Fruit fly (Drosophila melanogaster) whole organism, embryonic: ENCODE data around the gene Glos.
A peak's percentile ranks its signal among the peaks of the same experiment; 100 is the strongest.

Source experiments
- Aef1 ChIP-seq: fragments of 200-800 bp; sonication (Bioruptor generic); IDR thresholded peaks from 3 replicates; pipeline ENCODE4 v1.3.6; 2022; ENCODE audit warnings: missing biosample characterization, missing genetic modification characterization
- Blimp-1 ChIP-seq: fragments of 200-800 bp; sonication (Bioruptor generic); optimal IDR thresholded peaks from 3 replicates; lab custom pipeline; 2018; ENCODE audit warnings: missing biosample characterization, missing genetic modification characterization, mild to moderate bottlenecking, moderate library complexity, missing genetic modification reagents
- CG10543 ChIP-seq: fragments of 200-800 bp; sonication (Bioruptor generic); optimal IDR thresholded peaks from 3 replicates; lab custom pipeline; 2017; ENCODE audit warnings: missing biosample characterization, mild to moderate bottlenecking, missing genetic modification characterization, moderate library complexity
- CG11504 ChIP-seq: fragments of 200-800 bp; sonication (Bioruptor generic); optimal IDR thresholded peaks from 3 replicates; lab custom pipeline; 2019; ENCODE audit warnings: missing biosample characterization, mild to moderate bottlenecking, missing genetic modification characterization, moderate library complexity
- CG11560 ChIP-seq: fragments of 200-800 bp; sonication (Bioruptor generic); IDR thresholded peaks from 3 replicates; pipeline ENCODE4 v1.3.6; 2022; ENCODE audit warnings: missing biosample characterization, missing genetic modification characterization
- CG11723 ChIP-seq: fragments of 200-800 bp; sonication (Bioruptor generic); optimal IDR thresholded peaks from 2 replicates; lab custom pipeline; 2017; ENCODE audit warnings: missing biosample characterization, mild to moderate bottlenecking, missing genetic modification characterization
- CG15073 ChIP-seq: fragments of 200-800 bp; sonication (Bioruptor generic); optimal IDR thresholded peaks from 2 replicates; lab custom pipeline; 2016; ENCODE audit warnings: missing biosample characterization, missing genetic modification characterization
- CG15479 ChIP-seq: fragments of 200-800 bp; sonication (Bioruptor generic); optimal IDR thresholded peaks from 3 replicates; lab custom pipeline; 2019; ENCODE audit warnings: missing biosample characterization, mild to moderate bottlenecking, missing genetic modification characterization, moderate library complexity
- CG1647 ChIP-seq: fragments of 200-800 bp; sonication (Bioruptor generic); optimal IDR thresholded peaks from 3 replicates; lab custom pipeline; 2016; ENCODE audit warnings: missing biosample characterization, missing genetic modification characterization
- CG17361 ChIP-seq: fragments of 200-800 bp; sonication (Bioruptor generic); IDR thresholded peaks from 3 replicates; pipeline ENCODE4 v1.3.6; 2022; ENCODE audit warnings: missing biosample characterization, missing genetic modification characterization
- CG1792 ChIP-seq: fragments of 200-800 bp; sonication (Bioruptor generic); optimal IDR thresholded peaks from 2 replicates; lab custom pipeline; 2016; ENCODE audit warnings: missing biosample characterization, missing genetic modification characterization
- CG18476 ChIP-seq: fragments of 200-800 bp; sonication (Bioruptor generic); optimal IDR thresholded peaks from 2 replicates; lab custom pipeline; 2016; ENCODE audit warnings: missing biosample characterization, mild to moderate bottlenecking, missing genetic modification characterization
- CG18764 ChIP-seq: fragments of 200-800 bp; sonication (Bioruptor generic); optimal IDR thresholded peaks from 3 replicates; lab custom pipeline; 2016; ENCODE audit warnings: missing biosample characterization, missing genetic modification characterization
- CG2875 ChIP-seq: fragments of 200-800 bp; sonication (Bioruptor generic); optimal IDR thresholded peaks from 2 replicates; lab custom pipeline; 2017; ENCODE audit warnings: missing biosample characterization, mild to moderate bottlenecking, missing genetic modification characterization, missing genetic modification reagents
- CG34422 ChIP-seq: fragments of 200-800 bp; sonication (Bioruptor generic); IDR thresholded peaks from 3 replicates; pipeline ENCODE4 v1.3.6; 2022; ENCODE audit warnings: missing biosample characterization, missing genetic modification characterization
- CG4360 ChIP-seq: fragments of 200-800 bp; sonication (Bioruptor generic); IDR thresholded peaks from 2 replicates; pipeline ENCODE4 v1.3.6; 2022; ENCODE audit warnings: missing biosample characterization, missing genetic modification characterization
- CG4424 ChIP-seq: fragments of 200-800 bp; sonication (Bioruptor generic); optimal IDR thresholded peaks from 3 replicates; lab custom pipeline; 2016; ENCODE audit warnings: missing biosample characterization, missing genetic modification characterization
- CG6791 ChIP-seq: fragments of 200-800 bp; sonication (Bioruptor generic); IDR thresholded peaks from 3 replicates; pipeline ENCODE4 v1.3.6; 2022; ENCODE audit warnings: missing biosample characterization, missing genetic modification characterization; ENCODE audit not compliant: partially characterized antibody
- CG7839 ChIP-seq: fragments of 200-800 bp; sonication (Bioruptor generic); optimal IDR thresholded peaks from 3 replicates; lab custom pipeline; 2018; ENCODE audit warnings: missing biosample characterization, mild to moderate bottlenecking, missing genetic modification characterization, moderate library complexity
- CG7987 ChIP-seq: fragments of 200-800 bp; sonication (Bioruptor generic); optimal IDR thresholded peaks from 2 replicates; lab custom pipeline; 2018; ENCODE audit warnings: missing biosample characterization, mild to moderate bottlenecking, missing genetic modification characterization, moderate library complexity
- CG8478 ChIP-seq: fragments of >200 bp; optimal IDR thresholded peaks from 2 replicates; lab custom pipeline; 2018
- CG9437 ChIP-seq: fragments of 200-800 bp; sonication (Bioruptor generic); optimal IDR thresholded peaks from 2 replicates; lab custom pipeline; 2018; ENCODE audit warnings: missing biosample characterization, mild to moderate bottlenecking, missing genetic modification characterization
- Dip3 ChIP-seq: fragments of 200-800 bp; sonication (Bioruptor generic); optimal IDR thresholded peaks from 3 replicates; lab custom pipeline; 2016; ENCODE audit warnings: missing biosample characterization, missing genetic modification characterization
- Elba2 ChIP-seq: fragments of 200-800 bp; sonication (Bioruptor generic); optimal IDR thresholded peaks from 3 replicates; lab custom pipeline; 2016; ENCODE audit warnings: missing biosample characterization, missing genetic modification characterization
- H2.0 ChIP-seq: fragments of 200-800 bp; sonication (Bioruptor generic); IDR thresholded peaks from 2 replicates; pipeline ENCODE4 v1.3.6; 2022; ENCODE audit warnings: missing biosample characterization, missing genetic modification characterization
- Hand ChIP-seq: fragments of 200-800 bp; sonication (Bioruptor generic); optimal IDR thresholded peaks from 2 replicates; lab custom pipeline; 2017; ENCODE audit warnings: mild to moderate bottlenecking, missing biosample characterization, missing genetic modification reagents, missing genetic modification characterization
- Jarid2 ChIP-seq: fragments of 200-800 bp; sonication (Bioruptor generic); optimal IDR thresholded peaks from 3 replicates; lab custom pipeline; 2017; ENCODE audit warnings: mild to moderate bottlenecking, missing biosample characterization, missing genetic modification reagents, missing genetic modification characterization
- Lim3 ChIP-seq: fragments of 200-800 bp; sonication (Bioruptor generic); IDR thresholded peaks from 2 replicates; pipeline ENCODE4 v1.3.6; 2022; ENCODE audit warnings: missing biosample characterization, missing genetic modification characterization
- MBD-R2 ChIP-seq: fragments of 200-800 bp; sonication (Bioruptor generic); IDR thresholded peaks from 2 replicates; pipeline ENCODE4 v1.3.6; 2022; ENCODE audit warnings: missing biosample characterization, missing genetic modification characterization
- MESR4 ChIP-seq: fragments of 200-800 bp; sonication (Bioruptor generic); optimal IDR thresholded peaks from 2 replicates; lab custom pipeline; 2018; ENCODE audit warnings: missing biosample characterization, mild to moderate bottlenecking, missing genetic modification characterization, moderate library complexity
- Opbp ChIP-seq: fragments of 200-800 bp; sonication (Bioruptor generic); IDR thresholded peaks from 3 replicates; pipeline ENCODE4 v1.3.6; 2022; ENCODE audit warnings: missing biosample characterization, missing genetic modification characterization; ENCODE audit not compliant: partially characterized antibody
- Sin3A ChIP-seq: fragments of >200 bp; optimal IDR thresholded peaks from 2 replicates; lab custom pipeline; 2018
- cas ChIP-seq: fragments of 200-800 bp; sonication (Bioruptor generic); IDR thresholded peaks from 2 replicates; pipeline ENCODE4 v1.3.6; 2022; ENCODE audit warnings: missing biosample characterization, missing genetic modification characterization
- dmrt99B ChIP-seq: fragments of 200-800 bp; sonication (Bioruptor generic); optimal IDR thresholded peaks from 2 replicates; lab custom pipeline; 2018; ENCODE audit warnings: missing biosample characterization, mild to moderate bottlenecking, missing genetic modification characterization, moderate library complexity
- dysf ChIP-seq: fragments of 200-800 bp; sonication (Bioruptor generic); IDR thresholded peaks from 3 replicates; pipeline ENCODE4 v1.3.6; 2022; ENCODE audit warnings: missing biosample characterization, missing genetic modification characterization
- emc ChIP-seq: fragments of 200-800 bp; sonication (Bioruptor generic); optimal IDR thresholded peaks from 2 replicates; lab custom pipeline; 2016; ENCODE audit warnings: missing biosample characterization, missing genetic modification characterization
- hkb ChIP-seq, 2 experiments: fragments of 200-800 bp in 1 of 2; fragments of >200 bp in 1 of 2; sonication (Bioruptor generic) in 1 of 2; IDR thresholded peaks in 1 of 2; optimal IDR thresholded peaks in 1 of 2; 2 replicates each; pipeline versions ENCODE4 v1.3.6 to Lab custom; 2017 to 2022; ENCODE audit warnings: missing biosample characterization in 1 of 2, missing genetic modification characterization in 1 of 2
- knrl ChIP-seq: fragments of 200-800 bp; sonication (Bioruptor generic); IDR thresholded peaks from 3 replicates; pipeline ENCODE4 v1.3.6; 2022; ENCODE audit warnings: missing biosample characterization, missing genetic modification characterization; ENCODE audit not compliant: partially characterized antibody
- mam ChIP-seq: fragments of 200-800 bp; sonication (Bioruptor generic); optimal IDR thresholded peaks from 3 replicates; lab custom pipeline; 2016; ENCODE audit warnings: missing biosample characterization, missing genetic modification characterization
- mld ChIP-seq: fragments of 200-800 bp; sonication (Bioruptor generic); IDR thresholded peaks from 3 replicates; pipeline ENCODE4 v1.3.6; 2022; ENCODE audit warnings: missing biosample characterization, missing genetic modification characterization; ENCODE audit not compliant: partially characterized antibody
- pfk ChIP-seq: fragments of 200-800 bp; sonication (Bioruptor generic); optimal IDR thresholded peaks from 2 replicates; lab custom pipeline; 2018; ENCODE audit warnings: missing biosample characterization, mild to moderate bottlenecking, missing genetic modification characterization, moderate library complexity
- salm ChIP-seq: fragments of 200-800 bp; sonication (Bioruptor generic); optimal IDR thresholded peaks from 2 replicates; lab custom pipeline; 2018; ENCODE audit warnings: missing biosample characterization, mild to moderate bottlenecking, missing genetic modification characterization
- sd ChIP-seq: fragments of 200-800 bp; sonication (Bioruptor generic); optimal IDR thresholded peaks from 3 replicates; lab custom pipeline; 2018; ENCODE audit warnings: missing biosample characterization, mild to moderate bottlenecking, missing genetic modification characterization, moderate library complexity
- seq ChIP-seq: fragments of 200-800 bp; sonication (Bioruptor generic); IDR thresholded peaks from 2 replicates; pipeline ENCODE4 v1.3.6; 2022; ENCODE audit warnings: missing biosample characterization, missing genetic modification characterization
- sug ChIP-seq: fragments of 200-800 bp; optimal IDR thresholded peaks from 2 replicates; lab custom pipeline; 2019; ENCODE audit warnings: missing biosample characterization, mild to moderate bottlenecking, missing genetic modification characterization, moderate library complexity
- tin ChIP-seq: fragments of 200-800 bp; sonication (Bioruptor generic); optimal IDR thresholded peaks from 3 replicates; lab custom pipeline; 2016; ENCODE audit warnings: missing biosample characterization, missing genetic modification characterization
- twi ChIP-seq: fragments of 200-800 bp; optimal IDR thresholded peaks from 2 replicates; lab custom pipeline; 2019; ENCODE audit warnings: missing biosample characterization, mild to moderate bottlenecking, missing genetic modification characterization, moderate library complexity
- unc-4 ChIP-seq: fragments of 200-800 bp; sonication (Bioruptor generic); IDR thresholded peaks from 2 replicates; pipeline ENCODE4 v1.3.6; 2022; ENCODE audit warnings: missing biosample characterization, missing genetic modification characterization; ENCODE audit not compliant: partially characterized antibody

The Glos gene

dm6 chrX:3948889-3949288 lies 12.6 kb downstream of the Glos start, which contains the start of gene Vap33 (continued):
- no peak for TF ChIP-seq hkb (optimal IDR thresholded peaks at IDR 0.05; lab: Kevin White, UChicago)
- no peak for TF ChIP-seq hkb (GFP tag; IDR thresholded peaks at IDR 0.05; lab: Robert Waterston, UW)
- peak; percentile 89 for TF ChIP-seq CG6791 (GFP tag; lab: Robert Waterston, UW)
- TF ChIP-seq H2.0 (GFP tag; lab: Robert Waterston, UW), result no peak
- TF ChIP-seq CG11504 (tag; lab: Kevin White, UChicago), result no peak
- no peak for TF ChIP-seq CG7987
- TF ChIP-seq Elba2 (GFP tag; lab: Kevin White, UChicago), result no peak
- TF ChIP-seq seq (GFP tag; lab: Robert Waterston, UW), result no peak
- peak; percentile 94 for TF ChIP-seq knrl (GFP tag; lab: Robert Waterston, UW)
- no peak for TF ChIP-seq emc (GFP tag; lab: Kevin White, UChicago)
- TF ChIP-seq mld (GFP tag; lab: Robert Waterston, UW), result peak; percentile 82; the same call in 2 of the 3 replicates
- TF ChIP-seq CG10543 (GFP tag; lab: Kevin White, UChicago), result no peak
- TF ChIP-seq Sin3A (lab: Kevin White, UChicago), result peak; percentile 42
- TF ChIP-seq MESR4, result peak; percentile 57
- peak; percentile 50 for TF ChIP-seq MBD-R2 (GFP tag; lab: Robert Waterston, UW)

dm6 chrX:3949409-3950178 lies 13.3 kb downstream of the Glos start:
- TF ChIP-seq sd (tag; lab: Kevin White, UChicago), result peak; percentile 32
- TF ChIP-seq salm (tag; lab: Kevin White, UChicago), result no peak
- no peak for TF ChIP-seq pfk (GFP tag; lab: Kevin White, UChicago)
- TF ChIP-seq twi (tag; lab: Kevin White, UChicago), result no peak
- TF ChIP-seq Dip3, result no peak
- no peak for TF ChIP-seq CG2875
- no peak for TF ChIP-seq CG18764
- no peak for TF ChIP-seq CG18476 (GFP tag; lab: Kevin White, UChicago)
- TF ChIP-seq CG8478 (lab: Kevin White, UChicago), result peak; percentile 78
- TF ChIP-seq CG4424 (GFP tag; lab: Kevin White, UChicago), result no peak
- TF ChIP-seq Jarid2 (GFP tag; lab: Kevin White, UChicago), result no peak
- TF ChIP-seq sug (tag; lab: Kevin White, UChicago), result no peak
- no peak for TF ChIP-seq knrl (GFP tag; lab: Robert Waterston, UW)
- TF ChIP-seq CG7839 (tag; lab: Kevin White, UChicago), result no peak
- no peak for TF ChIP-seq Lim3 (GFP tag; lab: Robert Waterston, UW)
- 0 out of 3 replicates have a peak, but pooled peaks have one; percentile 9 for TF ChIP-seq Opbp
- no peak for TF ChIP-seq CG1647 (GFP tag; lab: Kevin White, UChicago)
- TF ChIP-seq CG9437 (GFP tag; lab: Kevin White, UChicago), result no peak
- no peak for TF ChIP-seq CG11723
- no peak for TF ChIP-seq mam (GFP tag; lab: Kevin White, UChicago)
- TF ChIP-seq CG15073 (GFP tag; lab: Kevin White, UChicago), result no peak
- no peak for TF ChIP-seq Hand (GFP tag; lab: Kevin White, UChicago)
- no peak for TF ChIP-seq CG15479
- no peak for TF ChIP-seq CG11560 (tag; lab: Robert Waterston, UW)
- no peak for TF ChIP-seq tin (GFP tag; lab: Kevin White, UChicago)
- peak; percentile 23; the same call in 1 of the 3 replicates for TF ChIP-seq CG34422 (GFP tag; lab: Robert Waterston, UW)
- TF ChIP-seq CG1792 (GFP tag; lab: Kevin White, UChicago), result no peak
- TF ChIP-seq CG4360 (GFP tag; lab: Robert Waterston, UW), result peak; percentile 90
- no peak for TF ChIP-seq dmrt99B (tag; lab: Kevin White, UChicago)
- TF ChIP-seq CG17361 (GFP tag; lab: Robert Waterston, UW), result no peak
- TF ChIP-seq unc-4, result 0 out of 2 replicates have a peak, but pooled peaks have one; percentile 15
- TF ChIP-seq Blimp-1 (GFP tag; lab: Kevin White, UChicago), result peak; percentile 23
- TF ChIP-seq dysf (GFP tag; lab: Robert Waterston, UW), result no peak
- TF ChIP-seq cas, result no peak
- peak; percentile 10; the same call in 1 of the 3 replicates for TF ChIP-seq Aef1 (GFP tag; lab: Robert Waterston, UW)
